Worm (Caenorhabditis elegans) whole organism, midembryonic: ENCODE measurements around the gene srd-17.

Experiments used
- flt-1 ChIP-seq: fragments of 200-800 bp; sonication (Bioruptor generic); IDR thresholded peaks from 2 replicates; pipeline ENCODE4 v1.3.6; 2022; ENCODE audit warnings: missing genetic modification characterization, missing compliant biosample characterization
- med-1 ChIP-seq: sonication (generic microtip); optimal IDR thresholded peaks from 2 replicates; lab custom pipeline; 2017; ENCODE audit warnings: missing genetic modification characterization, mild to moderate bottlenecking, missing compliant biosample characterization, antibody characterized with exemption, missing genetic modification reagents; ENCODE audit not compliant: insufficient read depth
- tab-1 ChIP-seq: fragments of 200-800 bp; sonication (Bioruptor generic); IDR thresholded peaks from 2 replicates; pipeline ENCODE4 v1.3.6; 2022; ENCODE audit warnings: missing genetic modification characterization, missing compliant biosample characterization
- ztf-29 ChIP-seq: fragments of 200-800 bp; sonication (Bioruptor generic); IDR thresholded peaks from 2 replicates; pipeline ENCODE4 v1.3.6; 2022; ENCODE audit warnings: missing genetic modification reagents, missing genetic modification characterization, missing compliant biosample characterization

DNA sequence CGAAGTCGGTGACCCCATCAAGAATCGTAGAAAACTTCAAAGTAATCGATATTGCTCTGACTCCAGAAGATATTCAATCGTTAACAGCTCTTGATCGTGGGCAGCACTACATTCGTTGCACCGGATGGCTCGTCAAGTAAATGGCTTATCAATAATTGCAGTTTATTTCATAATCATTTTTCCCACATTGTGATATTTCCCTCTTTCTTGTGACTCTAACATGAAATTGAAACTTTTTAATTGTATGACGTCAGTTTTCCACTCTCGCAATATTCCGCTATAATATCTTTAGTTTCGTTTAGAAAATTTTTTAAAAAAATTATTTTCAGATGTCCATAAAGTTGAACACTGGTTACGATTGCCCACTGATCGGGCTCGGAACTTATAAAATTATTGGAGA, 24.6 kb downstream of the srd-17 start, which contains the start of gene F53F1.3:
- no peak for TF ChIP-seq ztf-29 (GFP tag; lab: Robert Waterston, UW)
- TF ChIP-seq flt-1: no peak
- no peak for TF ChIP-seq med-1 (GFP tag; lab: Kevin White, UChicago)
- TF ChIP-seq tab-1 (GFP tag; lab: Robert Waterston, UW): no peak
